Fruit fly (Drosophila melanogaster) whole organism, prepupa: ENCODE measurements around the gene CG15728.

Experiments
- CG10669 ChIP-seq: fragments of 200-800 bp; sonication (Bioruptor generic); optimal IDR thresholded peaks from 3 replicates; lab custom pipeline; 2018; ENCODE audit warnings: missing biosample characterization, mild to moderate bottlenecking, missing genetic modification characterization, moderate library complexity
- CG11294 ChIP-seq: fragments of 200-800 bp; sonication (Bioruptor generic); IDR thresholded peaks from 2 replicates; pipeline ENCODE4 v1.3.6; 2022; ENCODE audit warnings: missing biosample characterization, missing genetic modification characterization
- CG7368 ChIP-seq: fragments of 200-800 bp; sonication (Bioruptor generic); optimal IDR thresholded peaks from 3 replicates; lab custom pipeline; 2016; ENCODE audit warnings: missing biosample characterization, missing genetic modification characterization
- Lpt ChIP-seq: fragments of 200-800 bp; sonication (Bioruptor generic); optimal IDR thresholded peaks from 3 replicates; lab custom pipeline; 2016; ENCODE audit warnings: missing biosample characterization, missing genetic modification characterization
- Met ChIP-seq: fragments of 200-800 bp; sonication (Bioruptor generic); optimal IDR thresholded peaks from 3 replicates; lab custom pipeline; 2016; ENCODE audit warnings: missing biosample characterization, missing genetic modification characterization

dm6 chrX:12582661-12582983 lies 41.5 kb upstream of the CG15728 start:
- TF ChIP-seq CG10669 (GFP tag; lab: Kevin White, UChicago) (no peak), CG11294 (GFP tag; lab: Robert Waterston, UW) (no peak), Met (GFP tag; lab: Kevin White, UChicago) (no peak), Lpt (GFP tag; lab: Kevin White, UChicago) (no peak), CG7368 (GFP tag; lab: Kevin White, UChicago) (no peak)
